Fruit fly (Drosophila melanogaster) whole organism, pupa: Measurements from ENCODE around the gene escl.

ENCODE experiments used
- CG10348 ChIP-seq: fragments of 200-800 bp; sonication (Bioruptor generic); IDR thresholded peaks from 2 replicates; pipeline ENCODE4 v1.3.6; 2022; ENCODE audit warnings: missing biosample characterization, missing genetic modification characterization
- CG12605 ChIP-seq: fragments of 200-800 bp; sonication (Bioruptor generic); IDR thresholded peaks from 2 replicates; pipeline ENCODE4 v1.3.6; 2022; ENCODE audit warnings: missing biosample characterization, missing genetic modification characterization
- CG13204 ChIP-seq: fragments of 200-800 bp; sonication (Bioruptor generic); optimal IDR thresholded peaks from 2 replicates; lab custom pipeline; 2018; ENCODE audit warnings: missing biosample characterization, mild to moderate bottlenecking, missing genetic modification characterization, moderate library complexity
- CG14655 ChIP-seq: fragments of 200-800 bp; sonication (Bioruptor generic); optimal IDR thresholded peaks from 3 replicates; lab custom pipeline; 2017; ENCODE audit warnings: mild to moderate bottlenecking, missing biosample characterization, missing genetic modification reagents, missing genetic modification characterization
- CG15710 ChIP-seq: fragments of 200-800 bp; sonication (Bioruptor generic); optimal IDR thresholded peaks from 2 replicates; lab custom pipeline; 2018; ENCODE audit warnings: missing biosample characterization, mild to moderate bottlenecking, missing genetic modification characterization, moderate library complexity
- CG17806 ChIP-seq: fragments of 200-800 bp; sonication (Bioruptor generic); optimal IDR thresholded peaks from 2 replicates; lab custom pipeline; 2018; ENCODE audit warnings: missing biosample characterization, mild to moderate bottlenecking, missing genetic modification characterization, moderate library complexity
- CG32121 ChIP-seq: fragments of 200-800 bp; sonication (Bioruptor generic); IDR thresholded peaks from 2 replicates; pipeline ENCODE4 v1.3.6; 2022; ENCODE audit warnings: missing biosample characterization, missing genetic modification characterization
- CG34367 ChIP-seq: fragments of 200-800 bp; sonication (Bioruptor generic); optimal IDR thresholded peaks from 2 replicates; lab custom pipeline; 2018; ENCODE audit warnings: missing biosample characterization, mild to moderate bottlenecking, missing genetic modification characterization
- CG4496 ChIP-seq: fragments of 200-800 bp; sonication (Bioruptor generic); IDR thresholded peaks from 3 replicates; pipeline ENCODE4 v1.3.6; 2022; ENCODE audit warnings: missing biosample characterization, missing genetic modification characterization
- CG8159 ChIP-seq: fragments of 200-800 bp; sonication (Bioruptor generic); optimal IDR thresholded peaks from 3 replicates; lab custom pipeline; 2018; ENCODE audit warnings: missing biosample characterization, mild to moderate bottlenecking, missing genetic modification characterization, moderate library complexity
- CG8301 ChIP-seq: fragments of 200-800 bp; sonication (Bioruptor generic); optimal IDR thresholded peaks from 2 replicates; lab custom pipeline; 2018; ENCODE audit warnings: missing biosample characterization, mild to moderate bottlenecking, missing genetic modification characterization
- CG9948 ChIP-seq: fragments of 200-800 bp; sonication (Bioruptor generic); optimal IDR thresholded peaks from 2 replicates; lab custom pipeline; 2018; ENCODE audit warnings: missing biosample characterization, mild to moderate bottlenecking, missing genetic modification characterization, moderate library complexity
- D1 ChIP-seq: fragments of 200-800 bp; sonication (Bioruptor generic); optimal IDR thresholded peaks from 2 replicates; lab custom pipeline; 2018; ENCODE audit warnings: missing biosample characterization, mild to moderate bottlenecking, missing genetic modification characterization, moderate library complexity
- EcR ChIP-seq: fragments of 200-800 bp; sonication (Bioruptor generic); optimal IDR thresholded peaks from 3 replicates; lab custom pipeline; 2019; ENCODE audit warnings: missing biosample characterization, missing genetic modification characterization, mild to moderate bottlenecking, moderate library complexity, missing genetic modification reagents
- Ets98B ChIP-seq: fragments of 200-800 bp; sonication (Bioruptor generic); IDR thresholded peaks from 2 replicates; pipeline ENCODE4 v1.3.6; 2022; ENCODE audit warnings: missing biosample characterization, missing genetic modification characterization
- Pif1A ChIP-seq: fragments of 200-800 bp; sonication (Bioruptor generic); optimal IDR thresholded peaks from 3 replicates; lab custom pipeline; 2016; ENCODE audit warnings: missing biosample characterization, missing genetic modification characterization
- Pif1B ChIP-seq: fragments of 200-800 bp; sonication (Bioruptor generic); optimal IDR thresholded peaks from 3 replicates; lab custom pipeline; 2016; ENCODE audit warnings: missing biosample characterization, missing genetic modification characterization
- Snoo ChIP-seq: fragments of 200-800 bp; sonication (Bioruptor generic); optimal IDR thresholded peaks from 3 replicates; lab custom pipeline; 2017; ENCODE audit warnings: missing biosample characterization, mild to moderate bottlenecking, missing genetic modification characterization, inconsistent platforms
- fd96Ca ChIP-seq: fragments of 200-800 bp; sonication (Bioruptor generic); IDR thresholded peaks from 3 replicates; pipeline ENCODE4 v1.3.6; 2022; ENCODE audit warnings: missing biosample characterization, missing genetic modification characterization
- gl ChIP-seq: fragments of 200-800 bp; sonication (Bioruptor generic); optimal IDR thresholded peaks from 2 replicates; lab custom pipeline; 2018; ENCODE audit warnings: missing biosample characterization, mild to moderate bottlenecking, missing genetic modification characterization
- rn ChIP-seq: fragments of 200-800 bp; sonication (Bioruptor generic); IDR thresholded peaks from 2 replicates; pipeline ENCODE4 v1.3.6; 2022; ENCODE audit warnings: missing biosample characterization, missing genetic modification characterization

The escl gene

dm6 chr2L:11973145-11973738 is 17.5 kb upstream of the escl start:
- TF ChIP-seq CG34367, result no peak
- no peak for TF ChIP-seq CG17806 (tag; lab: Kevin White, UChicago)
- TF ChIP-seq Ets98B, result no peak
- no peak for TF ChIP-seq Pif1B (GFP tag; lab: Kevin White, UChicago)
- TF ChIP-seq Snoo, result no peak
- TF ChIP-seq D1 (tag; lab: Kevin White, UChicago), result no peak
- TF ChIP-seq CG32121 (GFP tag; lab: Robert Waterston, UW), result no peak
- TF ChIP-seq CG15710, result no peak
- TF ChIP-seq CG14655 (GFP tag; lab: Kevin White, UChicago), result no peak
- no peak for TF ChIP-seq CG8301
- no peak for TF ChIP-seq gl (tag; lab: Kevin White, UChicago)
- TF ChIP-seq CG4496, result no peak
- no peak for TF ChIP-seq CG10348
- TF ChIP-seq CG9948, result no peak
- TF ChIP-seq fd96Ca (GFP tag; lab: Robert Waterston, UW), result no peak
- TF ChIP-seq CG8159 (tag; lab: Kevin White, UChicago), result no peak
- no peak for TF ChIP-seq CG13204 (GFP tag; lab: Kevin White, UChicago)
- no peak for TF ChIP-seq Pif1A
- TF ChIP-seq rn (GFP tag; lab: Robert Waterston, UW), result no peak

- TF ChIP-seq D1 (tag; lab: Kevin White, UChicago) (no peak), CG12605 (GFP tag; lab: Robert Waterston, UW) (no peak), CG9948 (peak; percentile 12), Pif1B (GFP tag; lab: Kevin White, UChicago) (no peak), CG17806 (tag; lab: Kevin White, UChicago) (no peak), fd96Ca (GFP tag; lab: Robert Waterston, UW) (no peak), CG8301 (peak; percentile 17), CG13204 (GFP tag; lab: Kevin White, UChicago) (no peak), CG14655 (GFP tag; lab: Kevin White, UChicago) (peak; percentile 50), Pif1A (no peak)
Observed at dm6 chr2L:11976955-11977354, 13.8 kb upstream of the escl start.

dm6 chr2L:11977721-11978120 is 13.0 kb upstream of the escl start:
- TF ChIP-seq gl (tag; lab: Kevin White, UChicago) (no peak), Pif1A (no peak), CG8159 (tag; lab: Kevin White, UChicago) (no peak), Pif1B (GFP tag; lab: Kevin White, UChicago) (no peak), CG34367 (no peak), fd96Ca (GFP tag; lab: Robert Waterston, UW) (no peak), CG4496 (0 out of 3 replicates have a peak, but pooled peaks have one; percentile 20)

- TF ChIP-seq D1 (tag; lab: Kevin White, UChicago) (no peak), Snoo (no peak), rn (GFP tag; lab: Robert Waterston, UW) (no peak), CG13204 (GFP tag; lab: Kevin White, UChicago) (no peak), gl (tag; lab: Kevin White, UChicago) (no peak), CG12605 (GFP tag; lab: Robert Waterston, UW) (no peak), CG9948 (peak; percentile 9), CG10348 (no peak), CG8159 (tag; lab: Kevin White, UChicago) (peak; percentile 7), CG14655 (GFP tag; lab: Kevin White, UChicago) (no peak), Pif1B (GFP tag; lab: Kevin White, UChicago) (no peak), CG32121 (GFP tag; lab: Robert Waterston, UW) (no peak), Ets98B (no peak), CG4496 (no peak), CG17806 (tag; lab: Kevin White, UChicago) (no peak), Pif1A (no peak), CG15710 (no peak)
Observed at dm6 chr2L:11980075-11980474, 10.7 kb upstream of the escl start.

- TF ChIP-seq CG9948, result no peak
- TF ChIP-seq Pif1B (GFP tag; lab: Kevin White, UChicago), result no peak
- no peak for TF ChIP-seq CG12605 (GFP tag; lab: Robert Waterston, UW)
- TF ChIP-seq CG15710, result no peak
- no peak for TF ChIP-seq CG8301
- TF ChIP-seq fd96Ca (GFP tag; lab: Robert Waterston, UW), result no peak
- no peak for TF ChIP-seq D1 (tag; lab: Kevin White, UChicago)
- no peak for TF ChIP-seq CG17806 (tag; lab: Kevin White, UChicago)
- TF ChIP-seq Pif1A, result no peak
- no peak for TF ChIP-seq CG13204 (GFP tag; lab: Kevin White, UChicago)
- no peak for TF ChIP-seq CG14655 (GFP tag; lab: Kevin White, UChicago)
- TF ChIP-seq CG32121 (GFP tag; lab: Robert Waterston, UW), result no peak
Observed at dm6 chr2L:11981210-11981609, 9.5 kb upstream of the escl start, which contains the start of gene CG16965. TSS of gene CG16965 (plus strand) at chr2L:11981591.

dm6 chr2L:11987945-11988344 is 2.8 kb upstream of the escl start, which contains the start of the genes CG6686 and CG34163:
TSS of gene CG6686 (minus strand) at chr2L:11988039.
TSS of gene CG34163 (plus strand) at chr2L:11988270.
- TF ChIP-seq Ets98B, result peak; percentile 14; the same call in 1 of the 2 replicates
- no peak for TF ChIP-seq CG8301
- TF ChIP-seq Snoo, result no peak

- TF ChIP-seq rn (GFP tag; lab: Robert Waterston, UW), result no peak
- no peak for TF ChIP-seq Pif1B (GFP tag; lab: Kevin White, UChicago)
- TF ChIP-seq CG32121 (GFP tag; lab: Robert Waterston, UW), result no peak
- no peak for TF ChIP-seq EcR (GFP tag; lab: Kevin White, UChicago)
- no peak for TF ChIP-seq CG9948
- 0 out of 3 replicates have a peak, but pooled peaks have one; percentile 12 for TF ChIP-seq CG4496
- TF ChIP-seq D1 (tag; lab: Kevin White, UChicago), result no peak
Observed at dm6 chr2L:11989210-11989609, 1.5 kb upstream of the escl start.
